Worm (Caenorhabditis elegans) whole organism, L1 larva: Measurements from ENCODE around the gene amt-3.

Experiments
- ama-1 ChIP-seq: fragments of 150-350 bp; optimal IDR thresholded peaks from 2 replicates; lab custom pipeline; 2014
- ceh-8 ChIP-seq: fragments of 200-800 bp; sonication (Bioruptor generic); optimal IDR thresholded peaks from 2 replicates; lab custom pipeline; 2018; ENCODE audit warnings: mild to moderate bottlenecking, missing genetic modification characterization, moderate library complexity, missing compliant biosample characterization
- efl-3 ChIP-seq: fragments of 200-800 bp; sonication (Bioruptor generic); optimal IDR thresholded peaks from 2 replicates; lab custom pipeline; 2018; ENCODE audit warnings: mild to moderate bottlenecking, missing genetic modification characterization, missing compliant biosample characterization
- egl-27 ChIP-seq, 2 experiments: fragments of 150-350 bp in 1 of 2; sonication (generic microtip); optimal IDR thresholded peaks; 3 replicates each; lab custom pipeline; 2017 to 2018; ENCODE audit warnings: missing biosample characterization in 2 of 2, missing genetic modification characterization in 2 of 2, missing genetic modification reagents in 2 of 2
- fos-1 ChIP-seq: fragments of 150-350 bp; optimal IDR thresholded peaks from 2 replicates; lab custom pipeline; 2014; ENCODE audit warnings: missing biosample characterization, missing genetic modification characterization
- lin-15B ChIP-seq: fragments of 150-350 bp; sonication (generic microtip); optimal IDR thresholded peaks from 3 replicates; lab custom pipeline; 2014; ENCODE audit warnings: missing biosample characterization, missing genetic modification characterization
- lin-35 ChIP-seq, 2 experiments: fragments of 150-350 bp; optimal IDR thresholded peaks; 2 replicates each; lab custom pipeline; 2014; ENCODE audit warnings: missing biosample characterization in 2 of 2, missing genetic modification characterization in 2 of 2, missing genetic modification reagents in 2 of 2
- mab-9 ChIP-seq: fragments of 200-800 bp; sonication (Bioruptor generic); IDR thresholded peaks from 2 replicates; pipeline ENCODE4 v1.3.6; 2022; ENCODE audit warnings: missing genetic modification reagents, missing genetic modification characterization, missing compliant biosample characterization
- nhr-11 ChIP-seq: fragments of 150-350 bp; optimal IDR thresholded peaks from 2 replicates; lab custom pipeline; 2014; ENCODE audit warnings: missing biosample characterization, missing genetic modification characterization
- nhr-19 ChIP-seq: fragments of 200-800 bp; sonication (Bioruptor generic); conservative IDR thresholded peaks from 2 replicates; pipeline ENCODE4 v1.3.6; 2022; ENCODE audit warnings: missing genetic modification characterization, missing compliant biosample characterization
- nhr-71 ChIP-seq: sonication (generic microtip); optimal IDR thresholded peaks from 2 replicates; lab custom pipeline; 2016; ENCODE audit warnings: mild to moderate bottlenecking, missing genetic modification characterization, moderate library complexity, missing compliant biosample characterization
- unc-130 ChIP-seq: fragments of 150-350 bp; optimal IDR thresholded peaks from 2 replicates; lab custom pipeline; 2017; ENCODE audit warnings: missing biosample characterization, missing genetic modification characterization, inconsistent platforms
- zag-1 ChIP-seq: fragments of 150-350 bp; optimal IDR thresholded peaks from 2 replicates; lab custom pipeline; 2014; ENCODE audit warnings: missing biosample characterization, missing genetic modification characterization
- ztf-11 ChIP-seq, 2 experiments: sonication (generic microtip); optimal IDR thresholded peaks; 2 replicates each; lab custom pipeline; 2016 to 2017; ENCODE audit warnings: missing genetic modification characterization in 2 of 2, missing biosample characterization in 1 of 2, missing compliant biosample characterization in 1 of 2

DNA sequence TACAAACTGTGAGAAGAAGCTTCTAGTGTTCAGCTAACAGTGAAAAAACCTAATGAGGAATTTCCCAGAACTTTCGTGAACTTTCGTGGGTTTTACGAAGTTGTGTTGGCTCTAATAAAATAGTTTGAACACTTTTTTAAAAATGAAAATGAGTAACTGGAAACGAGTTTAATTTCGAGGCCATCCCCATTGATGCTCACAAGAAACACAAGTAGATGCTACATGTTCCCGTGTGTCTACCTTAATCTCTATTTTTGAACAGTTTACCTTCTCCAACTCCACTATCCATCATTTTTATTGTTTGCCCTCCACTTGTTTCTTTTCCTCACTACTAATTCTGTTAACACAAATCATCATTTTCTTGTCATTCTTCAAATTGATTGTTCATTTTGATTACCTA lies 35.3 kb downstream of the amt-3 start, which contains the start of gene C26D10.7:
- TF ChIP-seq ztf-11 (tag; optimal IDR thresholded peaks at IDR 0.05; lab: Kevin White, UChicago) (no peak), nhr-19 (GFP tag; lab: Robert Waterston, UW) (no peak), unc-130 (tag; lab: Kevin White, UChicago) (no peak), lin-15B (tag; lab: Kevin White, UChicago) (no peak), mab-9 (GFP tag; lab: Robert Waterston, UW) (no peak), ama-1 (lab: Kevin White, UChicago) (no peak), egl-27 (tag; optimal IDR thresholded peaks at IDR 0.05; lab: Kevin White, UChicago) (no peak), lin-35 (GFP tag; optimal IDR thresholded peaks at IDR 0.05; lab: Kevin White, UChicago) (no peak), efl-3 (GFP tag; lab: Kevin White, UChicago) (no peak), fos-1 (tag; lab: Kevin White, UChicago) (no peak), zag-1 (tag; lab: Kevin White, UChicago) (no peak), nhr-11 (no peak), ceh-8 (GFP tag; lab: Kevin White, UChicago) (no peak), nhr-71 (no peak)
